Fruit fly (Drosophila melanogaster): Measurements from ENCODE around the gene CG33764.

CG33764 gene

DNA sequence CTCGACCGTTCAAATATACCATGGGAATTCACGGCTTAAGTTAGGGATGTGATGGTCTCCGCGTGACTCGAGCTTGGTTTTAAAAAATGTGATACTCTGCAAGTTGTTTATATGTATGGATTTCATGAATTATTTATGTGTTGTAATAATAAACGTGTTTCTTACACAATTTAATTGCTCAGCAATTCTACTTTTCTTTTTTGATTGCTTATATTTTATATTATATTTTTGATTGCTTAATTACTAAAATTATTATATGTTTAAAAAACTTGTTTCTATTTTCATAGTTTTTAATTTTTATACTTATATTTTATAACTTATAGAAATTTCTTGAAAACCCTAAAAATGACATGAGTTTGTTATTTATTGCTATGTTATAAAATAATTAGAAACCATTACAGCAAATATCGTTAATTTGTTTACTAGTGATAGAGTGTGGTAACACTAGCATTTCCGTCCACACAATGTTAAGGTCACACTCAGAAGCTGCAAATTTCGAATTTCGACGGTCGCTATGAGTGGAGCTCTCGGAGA lies 12.9 kb downstream of the CG33764 start, which contains the start of the genes ago and CG1265 (continued):
- peak; percentile 60 for TF ChIP-seq CG6791 (GFP tag; IDR thresholded peaks at IDR 0.05; ENCODE audit: partially characterized antibody)
- TF ChIP-seq grau (tag; optimal IDR thresholded peaks at IDR 0.05) = peak; percentile 56
- no peak for TF ChIP-seq CG6254 (GFP tag; optimal IDR thresholded peaks at IDR 0.05)
- peak; percentile 54 for TF ChIP-seq CG12391 (tag; optimal IDR thresholded peaks at IDR 0.05)
- TF ChIP-seq CG31224 (GFP tag; IDR thresholded peaks at IDR 0.05) = no peak
- TF ChIP-seq CG5180 (GFP tag; optimal IDR thresholded peaks at IDR 0.05) = peak; percentile 2
- TF ChIP-seq org-1 (GFP tag; optimal IDR thresholded peaks at IDR 0.05) = no peak
- TF ChIP-seq chn (GFP tag; optimal IDR thresholded peaks at IDR 0.05) = no peak
- TF ChIP-seq CG17186 (GFP tag; optimal IDR thresholded peaks at IDR 0.05) = no peak
- TF ChIP-seq CG4282 (GFP tag; optimal IDR thresholded peaks at IDR 0.05) = no peak
- TF ChIP-seq CG5953 (GFP tag; IDR thresholded peaks at IDR 0.05) = no peak
- TF ChIP-seq az2 (GFP tag; optimal IDR thresholded peaks at IDR 0.05) = peak; percentile 3
- TF ChIP-seq zf30C (GFP tag; optimal IDR thresholded peaks at IDR 0.05) = no peak
- TF ChIP-seq CG34422 (GFP tag; IDR thresholded peaks at IDR 0.05) = peak; percentile 24; the same call in 2 of the 3 replicates
- no peak for TF ChIP-seq trh (GFP tag; optimal IDR thresholded peaks at IDR 0.05)
- TF ChIP-seq CG15601 (tag; optimal IDR thresholded peaks at IDR 0.05) = peak; percentile 46
- peak; percentile 71 for TF ChIP-seq Ets97D (GFP tag; optimal IDR thresholded peaks at IDR 0.05)
- no peak for TF ChIP-seq Trl (optimal IDR thresholded peaks at IDR 0.05)
- no peak for TF ChIP-seq Trl (GFP tag; optimal IDR thresholded peaks at IDR 0.05)
- no peak for TF ChIP-seq Optix (GFP tag; IDR thresholded peaks at IDR 0.05)
- no peak for TF ChIP-seq Pdp1 (GFP tag; optimal IDR thresholded peaks at IDR 0.05)
- no peak for TF ChIP-seq Mes4 (GFP tag; optimal IDR thresholded peaks at IDR 0.05)
- TF ChIP-seq tx (GFP tag; optimal IDR thresholded peaks at IDR 0.05) = no peak
- TF ChIP-seq Hr39 (optimal IDR thresholded peaks at IDR 0.05) = no peak
- TF ChIP-seq CG1233 (GFP tag; optimal IDR thresholded peaks at IDR 0.05) = no peak
- TF ChIP-seq vfl (GFP tag; optimal IDR thresholded peaks at IDR 0.05) = no peak
- TF ChIP-seq crol (GFP tag; IDR thresholded peaks at IDR 0.05) = no peak
- TF ChIP-seq CG12104 (GFP tag; optimal IDR thresholded peaks at IDR 0.05) = peak; percentile 54
- no peak for TF ChIP-seq gcm (GFP tag; optimal IDR thresholded peaks at IDR 0.05)
- TF ChIP-seq phol (tag; optimal IDR thresholded peaks at IDR 0.05) = peak; percentile 51
- no peak for TF ChIP-seq Camta (GFP tag; optimal IDR thresholded peaks at IDR 0.05)
- peak; percentile 42 for TF ChIP-seq CG9437 (GFP tag; optimal IDR thresholded peaks at IDR 0.05)
- peak; percentile 87 for TF ChIP-seq row (GFP tag; IDR thresholded peaks at IDR 0.05)
- peak; percentile 92 for TF ChIP-seq CG3995 (GFP tag; optimal IDR thresholded peaks at IDR 0.05)
- TF ChIP-seq CG32767 (GFP tag; IDR thresholded peaks at IDR 0.05) = no peak
- no peak for TF ChIP-seq chinmo (GFP tag; IDR thresholded peaks at IDR 0.05; ENCODE audit: partially characterized antibody)
- TF ChIP-seq Eip74EF (GFP tag; optimal IDR thresholded peaks at IDR 0.05) = no peak
- no peak for TF ChIP-seq Lhr (GFP tag; optimal IDR thresholded peaks at IDR 0.05)
- no peak for TF ChIP-seq NC2β (GFP tag; optimal IDR thresholded peaks at IDR 0.05)
- 0 out of 3 replicates have a peak, but pooled peaks have one; percentile 4 for TF ChIP-seq CG14860 (GFP tag; IDR thresholded peaks at IDR 0.05; ENCODE audit: partially characterized antibody)
- TF ChIP-seq Mrtf (GFP tag; IDR thresholded peaks at IDR 0.05) = no peak
- peak; percentile 15; the same call in 1 of the 2 replicates for TF ChIP-seq sob (GFP tag; IDR thresholded peaks at IDR 0.05)
- peak; percentile 8 for TF ChIP-seq CG32532 (GFP tag; IDR thresholded peaks at IDR 0.05)
- peak; percentile 60 for TF ChIP-seq CG13775 (GFP tag; optimal IDR thresholded peaks at IDR 0.05)
- TF ChIP-seq dimm (GFP tag; IDR thresholded peaks at IDR 0.05) = no peak
- TF ChIP-seq HLH4C (GFP tag; IDR thresholded peaks at IDR 0.05; ENCODE audit: partially characterized antibody) = no peak
- no peak for TF ChIP-seq CG15479 (GFP tag; optimal IDR thresholded peaks at IDR 0.05)
- TF ChIP-seq h (optimal IDR thresholded peaks at IDR 0.05) = no peak
- no peak for TF ChIP-seq ATbp (GFP tag; optimal IDR thresholded peaks at IDR 0.05)
- no peak for TF ChIP-seq NC2α (GFP tag; optimal IDR thresholded peaks at IDR 0.05)
- TF ChIP-seq shn (GFP tag; optimal IDR thresholded peaks at IDR 0.05) = no peak
- TF ChIP-seq sima (GFP tag; optimal IDR thresholded peaks at IDR 0.05) = no peak
